Fruit fly (Drosophila melanogaster): ENCODE data around the gene Mnt.

The Mnt gene

dm6 chrX:3750232-3751075 is 78.9 kb downstream of the Mnt start:
- TF ChIP-seq CTCF (optimal IDR thresholded peaks at IDR 0.05) (no peak), CG8478 (optimal IDR thresholded peaks at IDR 0.05) (no peak)
